Fruit fly (Drosophila melanogaster) whole organism, embryonic: ENCODE results near the gene Trf4-2.

Experiments used
- Aef1 ChIP-seq: fragments of 200-800 bp; sonication (Bioruptor generic); IDR thresholded peaks from 3 replicates; pipeline ENCODE4 v1.3.6; 2022; ENCODE audit warnings: missing biosample characterization, missing genetic modification characterization
- Atf6 ChIP-seq: fragments of 200-800 bp; sonication (Bioruptor generic); IDR thresholded peaks from 2 replicates; pipeline ENCODE4 v1.3.6; 2022; ENCODE audit warnings: missing biosample characterization, missing genetic modification characterization
- CG10274 ChIP-seq: fragments of 200-800 bp; sonication (Bioruptor generic); optimal IDR thresholded peaks from 3 replicates; lab custom pipeline; 2017; ENCODE audit warnings: missing biosample characterization, mild to moderate bottlenecking, missing genetic modification characterization
- CG10462 ChIP-seq: fragments of 200-800 bp; sonication (Bioruptor generic); optimal IDR thresholded peaks from 2 replicates; lab custom pipeline; 2016; ENCODE audit warnings: missing biosample characterization, missing genetic modification characterization
- CG11247 ChIP-seq: fragments of 200-800 bp; sonication (Bioruptor generic); IDR thresholded peaks from 2 replicates; pipeline ENCODE4 v1.3.6; 2022; ENCODE audit warnings: missing biosample characterization, missing genetic modification characterization
- CG11456 ChIP-seq: fragments of 200-800 bp; sonication (Bioruptor generic); IDR thresholded peaks from 3 replicates; pipeline ENCODE4 v1.3.6; 2022; ENCODE audit warnings: missing biosample characterization, missing genetic modification characterization
- CG14050 ChIP-seq: fragments of 200-800 bp; sonication (Bioruptor generic); IDR thresholded peaks from 3 replicates; pipeline ENCODE4 v1.3.6; 2022; ENCODE audit warnings: missing biosample characterization, missing genetic modification characterization
- CG1529 ChIP-seq: fragments of 200-800 bp; sonication (Bioruptor generic); optimal IDR thresholded peaks from 3 replicates; lab custom pipeline; 2018; ENCODE audit warnings: missing biosample characterization, missing genetic modification characterization
- CG15514 ChIP-seq: fragments of 200-800 bp; sonication (Bioruptor generic); optimal IDR thresholded peaks from 3 replicates; lab custom pipeline; 2017; ENCODE audit warnings: missing biosample characterization, missing genetic modification characterization, mild to moderate bottlenecking, moderate library complexity, missing genetic modification reagents
- CG17612 ChIP-seq: fragments of 200-800 bp; sonication (Bioruptor generic); IDR thresholded peaks from 2 replicates; pipeline ENCODE4 v1.3.6; 2022; ENCODE audit warnings: missing biosample characterization, missing genetic modification characterization
- CG31224 ChIP-seq: fragments of 200-800 bp; sonication (Bioruptor generic); IDR thresholded peaks from 2 replicates; pipeline ENCODE4 v1.3.6; 2022; ENCODE audit warnings: missing biosample characterization, missing genetic modification characterization
- CG34376 ChIP-seq: fragments of 200-800 bp; sonication (Bioruptor generic); optimal IDR thresholded peaks from 2 replicates; lab custom pipeline; 2018; ENCODE audit warnings: missing biosample characterization, mild to moderate bottlenecking, missing genetic modification characterization
- CG43689 ChIP-seq: fragments of 200-800 bp; sonication (Bioruptor generic); IDR thresholded peaks from 2 replicates; pipeline ENCODE4 v1.3.6; 2022; ENCODE audit warnings: missing biosample characterization, missing genetic modification characterization
- CG8089 ChIP-seq: fragments of 200-800 bp; sonication (Bioruptor generic); optimal IDR thresholded peaks from 3 replicates; lab custom pipeline; 2016; ENCODE audit warnings: missing biosample characterization, missing genetic modification characterization
- CG9215 ChIP-seq: fragments of 200-800 bp; sonication (Bioruptor generic); IDR thresholded peaks from 2 replicates; pipeline ENCODE4 v1.3.6; 2022; ENCODE audit warnings: missing biosample characterization, missing genetic modification characterization
- D ChIP-seq, 2 experiments: fragments of 200-800 bp in 1 of 2; fragments of >200 bp in 1 of 2; sonication (Bioruptor generic) in 1 of 2; optimal IDR thresholded peaks; 2 replicates in 1 of 2; 3 replicates in 1 of 2; lab custom pipeline; 2017; ENCODE audit warnings: mild to moderate bottlenecking in 1 of 2, missing biosample characterization in 1 of 2, missing genetic modification characterization in 1 of 2, missing genetic modification reagents in 1 of 2
- Dek ChIP-seq: fragments of 200-800 bp; sonication (Bioruptor generic); optimal IDR thresholded peaks from 3 replicates; lab custom pipeline; 2019; ENCODE audit warnings: missing biosample characterization, mild to moderate bottlenecking, missing genetic modification characterization, moderate library complexity
- Dref ChIP-seq: fragments of 200-800 bp; sonication (Bioruptor generic); IDR thresholded peaks from 2 replicates; pipeline ENCODE4 v1.3.6; 2022; ENCODE audit warnings: missing biosample characterization, missing genetic modification characterization
- Drgx ChIP-seq: fragments of 200-800 bp; sonication (Bioruptor generic); IDR thresholded peaks from 2 replicates; pipeline ENCODE4 v1.3.6; 2022; ENCODE audit warnings: missing biosample characterization, missing genetic modification characterization
- E2f1 ChIP-seq: fragments of 200-800 bp; sonication (Bioruptor generic); IDR thresholded peaks from 2 replicates; pipeline ENCODE4 v1.3.6; 2022; ENCODE audit warnings: missing biosample characterization, missing genetic modification characterization
- Elba2 ChIP-seq: fragments of 200-800 bp; sonication (Bioruptor generic); optimal IDR thresholded peaks from 3 replicates; lab custom pipeline; 2016; ENCODE audit warnings: missing biosample characterization, missing genetic modification characterization
- Hmx ChIP-seq: fragments of 200-800 bp; sonication (Bioruptor generic); optimal IDR thresholded peaks from 2 replicates; lab custom pipeline; 2016; ENCODE audit warnings: missing biosample characterization, missing genetic modification characterization
- Mad ChIP-seq: fragments of 200-800 bp; sonication (Bioruptor generic); optimal IDR thresholded peaks from 2 replicates; lab custom pipeline; 2016; ENCODE audit warnings: missing biosample characterization, missing genetic modification characterization
- Max ChIP-seq: fragments of 200-800 bp; sonication (Bioruptor generic); optimal IDR thresholded peaks from 2 replicates; lab custom pipeline; 2016; ENCODE audit warnings: missing biosample characterization, mild to moderate bottlenecking, missing genetic modification characterization
- Nf-YB ChIP-seq: fragments of 200-800 bp; sonication (Bioruptor generic); optimal IDR thresholded peaks from 3 replicates; lab custom pipeline; 2019; ENCODE audit warnings: missing biosample characterization, mild to moderate bottlenecking, missing genetic modification characterization, moderate library complexity
- Scr ChIP-seq: fragments of 200-800 bp; sonication (Bioruptor generic); IDR thresholded peaks from 2 replicates; pipeline ENCODE4 v1.3.6; 2022; ENCODE audit warnings: missing biosample characterization, missing genetic modification characterization; ENCODE audit not compliant: partially characterized antibody
- Xrp1 ChIP-seq: fragments of 200-800 bp; sonication (Bioruptor generic); IDR thresholded peaks from 2 replicates; pipeline ENCODE4 v1.3.6; 2022; ENCODE audit warnings: missing biosample characterization, missing genetic modification characterization
- al ChIP-seq: fragments of 200-800 bp; sonication (Bioruptor generic); IDR thresholded peaks from 2 replicates; pipeline ENCODE4 v1.3.6; 2022; ENCODE audit warnings: missing biosample characterization, missing genetic modification characterization
- ase ChIP-seq: fragments of 200-800 bp; sonication (Bioruptor generic); IDR thresholded peaks from 3 replicates; pipeline ENCODE4 v1.3.6; 2022; ENCODE audit warnings: missing biosample characterization, missing genetic modification characterization
- bigmax ChIP-seq: fragments of 200-800 bp; sonication (Bioruptor generic); optimal IDR thresholded peaks from 2 replicates; lab custom pipeline; 2018; ENCODE audit warnings: missing biosample characterization, mild to moderate bottlenecking, missing genetic modification characterization
- cas ChIP-seq: fragments of 200-800 bp; sonication (Bioruptor generic); IDR thresholded peaks from 2 replicates; pipeline ENCODE4 v1.3.6; 2022; ENCODE audit warnings: missing biosample characterization, missing genetic modification characterization
- chm ChIP-seq: fragments of 200-800 bp; sonication (Bioruptor generic); IDR thresholded peaks from 2 replicates; pipeline ENCODE4 v1.3.6; 2022; ENCODE audit warnings: missing biosample characterization, missing genetic modification characterization
- croc ChIP-seq: fragments of 200-800 bp; sonication (Bioruptor generic); conservative IDR thresholded peaks from 3 replicates; pipeline ENCODE4 v1.3.6; 2022; ENCODE audit warnings: missing biosample characterization, missing genetic modification characterization
- crp ChIP-seq, 2 experiments: fragments of 200-800 bp; sonication (Bioruptor generic); optimal IDR thresholded peaks; 2 replicates in 1 of 2; 3 replicates in 1 of 2; lab custom pipeline; 2017; ENCODE audit warnings: missing biosample characterization in 2 of 2, missing genetic modification characterization in 2 of 2, mild to moderate bottlenecking in 1 of 2, moderate library complexity in 1 of 2
- emc ChIP-seq: fragments of 200-800 bp; sonication (Bioruptor generic); optimal IDR thresholded peaks from 2 replicates; lab custom pipeline; 2016; ENCODE audit warnings: missing biosample characterization, missing genetic modification characterization
- eyg ChIP-seq: fragments of 200-800 bp; sonication (Bioruptor generic); optimal IDR thresholded peaks from 3 replicates; lab custom pipeline; 2016; ENCODE audit warnings: missing biosample characterization, missing genetic modification characterization
- fd3F ChIP-seq: fragments of 200-800 bp; sonication (Bioruptor generic); optimal IDR thresholded peaks from 2 replicates; lab custom pipeline; 2018; ENCODE audit warnings: missing biosample characterization, mild to moderate bottlenecking, missing genetic modification characterization, moderate library complexity
- gcm ChIP-seq: fragments of 200-800 bp; sonication (Bioruptor generic); optimal IDR thresholded peaks from 2 replicates; lab custom pipeline; 2019; ENCODE audit warnings: missing biosample characterization, mild to moderate bottlenecking, missing genetic modification characterization, moderate library complexity
- gcm2 ChIP-seq: fragments of 200-800 bp; sonication (Bioruptor generic); optimal IDR thresholded peaks from 2 replicates; lab custom pipeline; 2016; ENCODE audit warnings: missing biosample characterization, missing genetic modification characterization
- grn ChIP-seq: fragments of 200-800 bp; sonication (Bioruptor generic); optimal IDR thresholded peaks from 3 replicates; lab custom pipeline; 2017; ENCODE audit warnings: missing biosample characterization, missing genetic modification characterization
- ken ChIP-seq: fragments of 200-800 bp; sonication (Bioruptor generic); IDR thresholded peaks from 3 replicates; pipeline ENCODE4 v1.3.6; 2022; ENCODE audit warnings: missing biosample characterization, missing genetic modification characterization
- lbe ChIP-seq: fragments of 200-800 bp; sonication (Bioruptor generic); optimal IDR thresholded peaks from 2 replicates; lab custom pipeline; 2016; ENCODE audit warnings: missing biosample characterization, mild to moderate bottlenecking, missing genetic modification characterization
- lov ChIP-seq, 2 experiments: fragments of 200-800 bp in 1 of 2; fragments of >200 bp in 1 of 2; sonication (Bioruptor generic) in 1 of 2; IDR thresholded peaks in 1 of 2; optimal IDR thresholded peaks in 1 of 2; 2 replicates in 1 of 2; 3 replicates in 1 of 2; pipeline versions ENCODE4 v1.3.6 to Lab custom; 2017 to 2022; ENCODE audit warnings: missing biosample characterization in 1 of 2, missing genetic modification characterization in 1 of 2
- nmo ChIP-seq: fragments of 200-800 bp; sonication (Bioruptor generic); optimal IDR thresholded peaks from 2 replicates; lab custom pipeline; 2018; ENCODE audit warnings: missing biosample characterization, mild to moderate bottlenecking, missing genetic modification characterization, moderate library complexity
- otp ChIP-seq: fragments of 200-800 bp; sonication (Bioruptor generic); IDR thresholded peaks from 3 replicates; pipeline ENCODE4, ENCODE4 v1.3.6; 2022; ENCODE audit warnings: missing biosample characterization, missing genetic modification characterization
- slou ChIP-seq: fragments of 200-800 bp; sonication (Bioruptor generic); optimal IDR thresholded peaks from 3 replicates; lab custom pipeline; 2016; ENCODE audit warnings: missing biosample characterization, missing genetic modification characterization
- slp2 ChIP-seq: fragments of 200-800 bp; sonication (Bioruptor generic); optimal IDR thresholded peaks from 2 replicates; lab custom pipeline; 2016; ENCODE audit warnings: missing biosample characterization, missing genetic modification characterization
- sqz ChIP-seq: fragments of 200-800 bp; sonication (Bioruptor generic); optimal IDR thresholded peaks from 3 replicates; lab custom pipeline; 2018; ENCODE audit warnings: missing biosample characterization, mild to moderate bottlenecking, missing genetic modification characterization
- tio ChIP-seq: fragments of 200-800 bp; sonication (Bioruptor generic); optimal IDR thresholded peaks from 2 replicates; lab custom pipeline; 2017; ENCODE audit warnings: missing biosample characterization, missing genetic modification characterization, inconsistent platforms
- tx ChIP-seq: fragments of 200-800 bp; sonication (Bioruptor generic); optimal IDR thresholded peaks from 2 replicates; lab custom pipeline; 2016; ENCODE audit warnings: missing biosample characterization, missing genetic modification characterization
- unpg ChIP-seq: fragments of 200-800 bp; sonication (Bioruptor generic); optimal IDR thresholded peaks from 3 replicates; lab custom pipeline; 2018; ENCODE audit warnings: missing biosample characterization, mild to moderate bottlenecking, missing genetic modification characterization, moderate library complexity

Trf4-2 gene

DNA sequence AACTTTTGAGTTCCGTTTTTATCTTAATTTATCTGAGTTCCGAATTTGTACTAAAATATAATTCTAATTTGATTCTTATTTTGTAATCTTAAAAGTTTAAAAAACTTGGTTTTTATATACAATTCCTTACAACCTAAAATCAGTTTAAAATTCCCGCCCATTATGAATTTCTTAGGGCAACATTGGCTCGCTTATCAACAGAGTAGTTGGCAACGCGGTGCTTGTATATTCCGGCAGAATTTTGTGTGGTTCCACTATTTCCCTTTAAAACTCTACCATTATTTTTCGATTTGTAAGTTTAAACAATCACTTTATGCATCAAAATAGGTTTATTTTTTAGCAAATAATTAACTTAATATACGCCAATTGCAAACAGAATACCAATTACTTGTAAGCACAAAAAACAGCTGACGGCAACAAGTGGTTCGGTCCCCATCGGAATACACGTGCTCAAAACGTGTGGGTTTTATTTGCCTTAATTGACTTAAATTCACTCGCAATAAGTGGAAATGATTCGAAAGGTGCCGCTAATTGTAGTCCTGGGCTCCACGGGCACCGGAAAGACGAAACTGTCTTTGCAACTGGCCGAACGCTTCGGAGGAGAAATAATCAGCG, 48.1 kb upstream of the Trf4-2 start, which contains the start of the genes CG11089 and CG31381 (continued):
- TF ChIP-seq CG15514 (GFP tag; lab: Kevin White, UChicago) (peak; percentile 83), Hmx (GFP tag; lab: Kevin White, UChicago) (no peak), unpg (GFP tag; lab: Kevin White, UChicago) (no peak), cas (no peak), tx (GFP tag; lab: Kevin White, UChicago) (no peak), lbe (GFP tag; lab: Kevin White, UChicago) (peak; percentile 4), fd3F (GFP tag; lab: Kevin White, UChicago) (no peak), Nf-YB (GFP tag; lab: Kevin White, UChicago) (peak; percentile 7), grn (GFP tag; lab: Kevin White, UChicago) (peak; percentile 11), Aef1 (GFP tag; lab: Robert Waterston, UW) (no peak), bigmax (GFP tag; lab: Kevin White, UChicago) (no peak), E2f1 (no peak), Atf6 (no peak), croc (GFP tag; lab: Robert Waterston, UW) (0 out of 3 replicates have a peak, but pooled peaks have one; percentile 3), CG11456 (GFP tag; lab: Robert Waterston, UW) (no peak), Max (peak; percentile 66), Dek (tag; lab: Kevin White, UChicago) (peak; percentile 32), ase (GFP tag; lab: Robert Waterston, UW) (no peak), slp2 (GFP tag; lab: Kevin White, UChicago) (no peak), gcm2 (no peak), CG10274 (GFP tag; lab: Kevin White, UChicago) (no peak), Drgx (GFP tag; lab: Robert Waterston, UW) (no peak), CG14050 (GFP tag; lab: Robert Waterston, UW) (no peak), CG1529 (GFP tag; lab: Kevin White, UChicago) (no peak), CG8089 (GFP tag; lab: Kevin White, UChicago) (no peak), Elba2 (GFP tag; lab: Kevin White, UChicago) (peak; percentile 13), crp (GFP tag; optimal IDR thresholded peaks at IDR 0.05; lab: Kevin White, UChicago) (peak in 1 of 2 experiments; percentile 76), Dref (GFP tag; lab: Robert Waterston, UW) (no peak), D (optimal IDR thresholded peaks at IDR 0.05; lab: Kevin White, UChicago) (no peak), D (GFP tag; optimal IDR thresholded peaks at IDR 0.05; lab: Kevin White, UChicago) (no peak), ken (GFP tag; lab: Robert Waterston, UW) (no peak), CG17612 (no peak), nmo (peak; percentile 36), eyg (GFP tag; lab: Kevin White, UChicago) (no peak), al (no peak), chm (no peak), Mad (GFP tag; lab: Kevin White, UChicago) (no peak), CG31224 (GFP tag; lab: Robert Waterston, UW) (no peak), Xrp1 (GFP tag; lab: Robert Waterston, UW) (no peak), CG43689 (GFP tag; lab: Robert Waterston, UW) (no peak), otp (GFP tag; lab: Robert Waterston, UW) (no peak), tio (no peak), CG11247 (GFP tag; lab: Robert Waterston, UW) (no peak), Scr (0 out of 2 replicates have a peak, but pooled peaks have one; percentile 4), sqz (GFP tag; lab: Kevin White, UChicago) (no peak), lov (optimal IDR thresholded peaks at IDR 0.05; lab: Kevin White, UChicago) (no peak), lov (GFP tag; IDR thresholded peaks at IDR 0.05; lab: Robert Waterston, UW) (no peak), slou (no peak), CG10462 (no peak), CG9215 (GFP tag; lab: Robert Waterston, UW) (no peak), CG34376 (GFP tag; lab: Kevin White, UChicago) (no peak), gcm (GFP tag; lab: Kevin White, UChicago) (no peak), emc (GFP tag; lab: Kevin White, UChicago) (no peak)
